Fruit fly (Drosophila melanogaster): ENCODE results near the gene btl.
A peak's percentile ranks its signal among the peaks of the same experiment; 100 is the strongest.

The btl gene

DNA sequence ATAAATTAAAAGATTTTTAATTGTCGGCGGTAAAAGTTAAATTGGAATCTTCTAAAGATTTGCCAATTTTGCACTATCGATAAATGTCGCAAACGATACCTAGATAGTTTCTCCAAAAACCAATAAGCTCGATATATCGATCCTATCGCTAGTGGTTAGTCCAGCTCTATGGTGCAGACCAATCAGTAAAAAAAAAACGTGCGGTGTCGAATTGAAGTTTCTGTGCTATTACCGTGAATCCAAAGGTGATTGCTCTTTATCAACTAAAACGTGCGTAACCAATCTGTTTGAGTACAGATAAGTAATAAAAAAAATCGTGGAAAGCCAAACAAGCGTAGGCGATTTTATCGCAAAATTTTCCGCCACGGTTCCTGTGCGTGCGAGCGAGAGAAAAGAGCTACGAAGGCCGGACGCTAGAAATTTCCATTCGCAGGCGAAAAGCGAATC, 38.7 kb upstream of the btl start, which contains the start of gene Hsp110 (continued):
- TF ChIP-seq CG1832 (GFP tag; optimal IDR thresholded peaks at IDR 0.05) (peak; percentile 60), CG34422 (GFP tag; IDR thresholded peaks at IDR 0.05) (peak; percentile 83; the same call in 1 of the 3 replicates), CG32772 (GFP tag; IDR thresholded peaks at IDR 0.05) (peak; percentile 55; the same call in 1 of the 2 replicates), grau (tag; optimal IDR thresholded peaks at IDR 0.05) (peak; percentile 16), ftz-f1 (GFP tag; optimal IDR thresholded peaks at IDR 0.05) (peak; percentile 46), oc (tag; optimal IDR thresholded peaks at IDR 0.05) (peak; percentile 3), CG2116 (GFP tag; optimal IDR thresholded peaks at IDR 0.05) (peak; percentile 90), crp (GFP tag; optimal IDR thresholded peaks at IDR 0.05) (no peak), tna (GFP tag; IDR thresholded peaks at IDR 0.05; ENCODE audit: partially characterized antibody) (peak; percentile 99), dimm (GFP tag; IDR thresholded peaks at IDR 0.05) (no peak), BtbVII (GFP tag; optimal IDR thresholded peaks at IDR 0.05) (peak; percentile 22), Doc3 (GFP tag; IDR thresholded peaks at IDR 0.05; ENCODE audit: partially characterized antibody) (peak; percentile 95), sd (tag; optimal IDR thresholded peaks at IDR 0.05) (peak; percentile 13), crc (GFP tag; optimal IDR thresholded peaks at IDR 0.05) (no peak), dati (GFP tag; IDR thresholded peaks at IDR 0.05) (no peak), Spps (tag; optimal IDR thresholded peaks at IDR 0.05) (no peak), CG8281 (tag; optimal IDR thresholded peaks at IDR 0.05) (no peak), Fer2 (tag; optimal IDR thresholded peaks at IDR 0.05) (no peak), CG7372 (GFP tag; IDR thresholded peaks at IDR 0.05) (no peak), shn (GFP tag; optimal IDR thresholded peaks at IDR 0.05) (no peak), CG2129 (GFP tag; IDR thresholded peaks at IDR 0.05; ENCODE audit: partially characterized antibody) (peak; percentile 96), Nf-YC (tag; optimal IDR thresholded peaks at IDR 0.05) (peak; percentile 32), CG6254 (GFP tag; optimal IDR thresholded peaks at IDR 0.05) (peak; percentile 56), wek (GFP tag; optimal IDR thresholded peaks at IDR 0.05) (no peak), CG15073 (GFP tag; optimal IDR thresholded peaks at IDR 0.05) (no peak), hth (optimal IDR thresholded peaks at IDR 0.05) (no peak), Hr3 (GFP tag; optimal IDR thresholded peaks at IDR 0.05) (no peak), zen (tag; optimal IDR thresholded peaks at IDR 0.05) (peak; percentile 29), Neu2 (GFP tag; optimal IDR thresholded peaks at IDR 0.05; ENCODE audit: borderline replicate concordance) (no peak), NC2β (GFP tag; optimal IDR thresholded peaks at IDR 0.05) (peak; percentile 7), mam (GFP tag; optimal IDR thresholded peaks at IDR 0.05) (no peak), al (GFP tag; IDR thresholded peaks at IDR 0.05) (no peak), CG30431 (GFP tag; optimal IDR thresholded peaks at IDR 0.05) (no peak), CTCF (GFP tag; optimal IDR thresholded peaks at IDR 0.05) (peak; percentile 9), CG11398 (GFP tag; optimal IDR thresholded peaks at IDR 0.05) (peak; percentile 25), amos (GFP tag; IDR thresholded peaks at IDR 0.05; ENCODE audit: partially characterized antibody) (peak; percentile 100), MBD-R2 (GFP tag; IDR thresholded peaks at IDR 0.05) (peak; percentile 46), Abd-B (GFP tag; optimal IDR thresholded peaks at IDR 0.05) (no peak), CG14710 (tag; optimal IDR thresholded peaks at IDR 0.05) (peak; percentile 70), ERR (GFP tag; optimal IDR thresholded peaks at IDR 0.05) (no peak), trh (GFP tag; optimal IDR thresholded peaks at IDR 0.05) (no peak), CG12769 (tag; optimal IDR thresholded peaks at IDR 0.05) (no peak), Gsc (GFP tag; IDR thresholded peaks at IDR 0.05) (no peak), CG13296 (GFP tag; optimal IDR thresholded peaks at IDR 0.05) (peak; percentile 54), Ets97D (GFP tag; optimal IDR thresholded peaks at IDR 0.05) (peak; percentile 62), ara (GFP tag; IDR thresholded peaks at IDR 0.05) (no peak), CG14965 (GFP tag; optimal IDR thresholded peaks at IDR 0.05; ENCODE audit: borderline replicate concordance) (no peak), Xrp1 (GFP tag; IDR thresholded peaks at IDR 0.05) (peak; percentile 24; the same call in 1 of the 2 replicates), CG10462 (GFP tag; optimal IDR thresholded peaks at IDR 0.05) (no peak), CG32532 (GFP tag; IDR thresholded peaks at IDR 0.05) (peak; percentile 53), trem (tag; optimal IDR thresholded peaks at IDR 0.05) (peak; percentile 65)
